Worm (Caenorhabditis elegans) whole organism, midembryonic: ENCODE data around the gene nspc-19.

Experiments
- T22C8.4 ChIP-seq: fragments of 200-800 bp; sonication (Bioruptor generic); IDR thresholded peaks from 2 replicates; pipeline ENCODE4 v1.3.6; 2022; ENCODE audit warnings: missing genetic modification characterization, missing compliant biosample characterization
- cog-1 ChIP-seq: sonication (generic microtip); optimal IDR thresholded peaks from 2 replicates; lab custom pipeline; 2016; ENCODE audit warnings: missing genetic modification characterization, missing compliant biosample characterization
- flt-1 ChIP-seq: fragments of 200-800 bp; sonication (Bioruptor generic); IDR thresholded peaks from 2 replicates; pipeline ENCODE4 v1.3.6; 2022; ENCODE audit warnings: missing genetic modification characterization, missing compliant biosample characterization
- klf-2 ChIP-seq: fragments of 200-800 bp; sonication (Bioruptor generic); conservative IDR thresholded peaks from 2 replicates; pipeline ENCODE4 v1.3.6; 2022; ENCODE audit warnings: missing genetic modification reagents, missing genetic modification characterization, missing compliant biosample characterization
- med-1 ChIP-seq: sonication (generic microtip); optimal IDR thresholded peaks from 2 replicates; lab custom pipeline; 2017; ENCODE audit warnings: missing genetic modification characterization, mild to moderate bottlenecking, missing compliant biosample characterization, antibody characterized with exemption, missing genetic modification reagents; ENCODE audit not compliant: insufficient read depth
- ref-1 ChIP-seq: fragments of 200-800 bp; sonication (Bioruptor generic); conservative IDR thresholded peaks from 2 replicates; pipeline ENCODE4 v1.3.6; 2022; ENCODE audit warnings: missing genetic modification reagents, missing genetic modification characterization, missing compliant biosample characterization
- ztf-23 ChIP-seq: fragments of 200-800 bp; sonication (Bioruptor generic); IDR thresholded peaks from 2 replicates; pipeline ENCODE4 v1.3.6; 2022; ENCODE audit warnings: missing genetic modification reagents, missing genetic modification characterization, missing compliant biosample characterization

- TF ChIP-seq klf-2: no peak
- TF ChIP-seq T22C8.4 (GFP tag; lab: Robert Waterston, UW): no peak
- no peak for TF ChIP-seq ref-1 (GFP tag; lab: Robert Waterston, UW)
- TF ChIP-seq cog-1: no peak
- TF ChIP-seq flt-1 (GFP tag; lab: Robert Waterston, UW): no peak
- no peak for TF ChIP-seq med-1 (GFP tag; lab: Kevin White, UChicago)
- no peak for TF ChIP-seq ztf-23 (GFP tag; lab: Robert Waterston, UW)
Measured at ce11 chrX:14562286-14563086, 34.0 kb downstream of the nspc-19 start.
